Worm (Caenorhabditis elegans) whole organism, young adult: ENCODE measurements around the gene ZK105.11.

Experiments used
- C06A6.2 ChIP-seq: fragments of 200-800 bp; sonication (Bioruptor generic); conservative IDR thresholded peaks from 2 replicates; pipeline ENCODE4 v1.3.6; 2022; ENCODE audit warnings: missing genetic modification characterization, missing compliant biosample characterization
- D2030.7 ChIP-seq: fragments of 200-800 bp; sonication (Bioruptor generic); IDR thresholded peaks from 2 replicates; pipeline ENCODE4 v1.3.6; 2022; ENCODE audit warnings: missing genetic modification reagents, missing genetic modification characterization, missing compliant biosample characterization
- F37B4.10 ChIP-seq: fragments of 200-800 bp; sonication (Bioruptor generic); IDR thresholded peaks from 2 replicates; pipeline ENCODE4 v1.3.6; 2022; ENCODE audit warnings: missing genetic modification characterization, missing compliant biosample characterization
- F49E8.2 ChIP-seq: sonication (generic microtip); optimal IDR thresholded peaks from 3 replicates; lab custom pipeline; 2017; ENCODE audit warnings: missing genetic modification characterization, mild to moderate bottlenecking, missing compliant biosample characterization, antibody characterized with exemption, moderate library complexity; ENCODE audit not compliant: insufficient read depth
- F55B11.4 ChIP-seq: sonication (generic microtip); optimal IDR thresholded peaks from 2 replicates; lab custom pipeline; 2016; ENCODE audit warnings: missing compliant biosample characterization, missing genetic modification characterization, borderline replicate concordance; ENCODE audit not compliant: insufficient read depth
- F57A8.1 ChIP-seq: fragments of 200-800 bp; sonication (Bioruptor generic); optimal IDR thresholded peaks from 2 replicates; lab custom pipeline; 2018; ENCODE audit warnings: mild to moderate bottlenecking, missing genetic modification characterization, moderate library complexity, missing compliant biosample characterization
- T07F8.4 ChIP-seq: sonication (generic microtip); optimal IDR thresholded peaks from 2 replicates; lab custom pipeline; 2016; ENCODE audit warnings: mild to moderate bottlenecking, missing genetic modification characterization, moderate library complexity, missing compliant biosample characterization
- T26A5.8 ChIP-seq: sonication (generic microtip); optimal IDR thresholded peaks from 2 replicates; lab custom pipeline; 2016; ENCODE audit warnings: missing genetic modification characterization, missing compliant biosample characterization
- Y53G8AR.9 ChIP-seq: fragments of 200-800 bp; sonication (Bioruptor generic); conservative IDR thresholded peaks from 2 replicates; pipeline ENCODE4 v1.3.6; 2022; ENCODE audit warnings: missing genetic modification reagents, missing genetic modification characterization, missing compliant biosample characterization
- Y67H2A.10 ChIP-seq: fragments of 200-800 bp; sonication (Bioruptor generic); conservative IDR thresholded peaks from 2 replicates; pipeline ENCODE4 v1.3.6; 2022; ENCODE audit warnings: missing genetic modification reagents, missing genetic modification characterization, missing compliant biosample characterization
- Y79H2A.3 ChIP-seq: fragments of 200-800 bp; sonication (Bioruptor generic); conservative IDR thresholded peaks from 2 replicates; pipeline ENCODE4 v1.3.6; 2022; ENCODE audit warnings: missing genetic modification reagents, missing genetic modification characterization, missing compliant biosample characterization
- ZK185.1 ChIP-seq: sonication (generic microtip); optimal IDR thresholded peaks from 2 replicates; lab custom pipeline; 2016; ENCODE audit warnings: mild to moderate bottlenecking, missing genetic modification characterization, missing compliant biosample characterization; ENCODE audit not compliant: poor library complexity, severe bottlenecking
- ama-1 ChIP-seq, 3 experiments: fragments of 150-350 bp in 1 of 3; sonication (generic microtip) in 2 of 3; optimal IDR thresholded peaks; 2 replicates each; lab custom pipeline; 2014 to 2018; ENCODE audit warnings: missing biosample characterization in 2 of 3, missing genetic modification characterization in 2 of 3, missing genetic modification reagents in 2 of 3
- bed-2 ChIP-seq: fragments of 200-800 bp; sonication (Bioruptor generic); IDR thresholded peaks from 2 replicates; pipeline ENCODE4 v1.3.6; 2022; ENCODE audit warnings: missing genetic modification reagents, missing genetic modification characterization, missing compliant biosample characterization
- ccch-3 ChIP-seq: fragments of 200-800 bp; sonication (Bioruptor generic); optimal IDR thresholded peaks from 2 replicates; lab custom pipeline; 2018; ENCODE audit warnings: mild to moderate bottlenecking, missing genetic modification characterization, missing compliant biosample characterization
- cebp-1 ChIP-seq, 2 experiments: fragments of 200-800 bp in 1 of 2; sonication (Bioruptor generic) in 1 of 2; sonication (generic microtip) in 1 of 2; IDR thresholded peaks in 1 of 2; optimal IDR thresholded peaks in 1 of 2; 2 replicates each; pipeline versions ENCODE4 v1.3.6 to Lab custom; 2017 to 2022; ENCODE audit warnings: missing compliant biosample characterization in 2 of 2, missing genetic modification characterization in 2 of 2, mild to moderate bottlenecking in 1 of 2, missing genetic modification reagents in 1 of 2, moderate library complexity in 1 of 2
- cebp-2 ChIP-seq: fragments of 200-800 bp; sonication (Bioruptor generic); IDR thresholded peaks from 2 replicates; pipeline ENCODE4 v1.3.6; 2022; ENCODE audit warnings: missing genetic modification characterization, missing compliant biosample characterization
- ceh-100 ChIP-seq: fragments of 200-800 bp; sonication (Bioruptor generic); IDR thresholded peaks from 2 replicates; pipeline ENCODE4 v1.3.6; 2022; ENCODE audit warnings: missing genetic modification reagents, missing genetic modification characterization, missing compliant biosample characterization
- ceh-40 ChIP-seq: fragments of 200-800 bp; sonication (Bioruptor generic); IDR thresholded peaks from 2 replicates; pipeline ENCODE4 v1.3.6; 2022; ENCODE audit warnings: missing genetic modification characterization, missing compliant biosample characterization
- ceh-58 ChIP-seq: fragments of 200-800 bp; sonication (Bioruptor generic); IDR thresholded peaks from 2 replicates; pipeline ENCODE4 v1.3.6; 2022; ENCODE audit warnings: missing genetic modification characterization, missing compliant biosample characterization
- chd-7 ChIP-seq: sonication (generic microtip); optimal IDR thresholded peaks from 2 replicates; lab custom pipeline; 2016; ENCODE audit warnings: mild to moderate bottlenecking, missing genetic modification characterization, moderate library complexity, missing compliant biosample characterization
- die-1 ChIP-seq: sonication (generic microtip); optimal IDR thresholded peaks from 2 replicates; lab custom pipeline; 2016; ENCODE audit warnings: missing genotype, mild to moderate bottlenecking, missing genetic modification characterization, missing compliant biosample characterization
- dpff-1 ChIP-seq: sonication (generic microtip); optimal IDR thresholded peaks from 2 replicates; lab custom pipeline; 2017; ENCODE audit warnings: mild to moderate bottlenecking, missing genetic modification characterization, missing compliant biosample characterization
- egl-18 ChIP-seq: fragments of 200-800 bp; sonication (Bioruptor generic); IDR thresholded peaks from 2 replicates; pipeline ENCODE4 v1.3.6; 2022; ENCODE audit warnings: missing genetic modification reagents, missing genetic modification characterization, missing compliant biosample characterization
- egl-44 ChIP-seq: fragments of 200-800 bp; sonication (Bioruptor generic); IDR thresholded peaks from 2 replicates; pipeline ENCODE4 v1.3.6; 2022; ENCODE audit warnings: missing genetic modification reagents, missing genetic modification characterization, missing compliant biosample characterization
- ekl-4 ChIP-seq: fragments of 200-800 bp; sonication (Bioruptor generic); IDR thresholded peaks from 2 replicates; pipeline ENCODE4 v1.3.6; 2022; ENCODE audit warnings: missing genetic modification reagents, missing genetic modification characterization, missing compliant biosample characterization
- ets-4 ChIP-seq: fragments of 200-800 bp; sonication (Bioruptor generic); optimal IDR thresholded peaks from 2 replicates; lab custom pipeline; 2018; ENCODE audit warnings: mild to moderate bottlenecking, missing genetic modification characterization, missing compliant biosample characterization
- hmg-1.2 ChIP-seq: fragments of 200-800 bp; sonication (Bioruptor generic); IDR thresholded peaks from 2 replicates; pipeline ENCODE4 v1.3.6; 2022; ENCODE audit warnings: missing genetic modification reagents, missing genetic modification characterization, missing compliant biosample characterization
- lag-1 ChIP-seq: fragments of 200-800 bp; sonication (Bioruptor generic); IDR thresholded peaks from 2 replicates; pipeline ENCODE4 v1.3.6; 2022; ENCODE audit warnings: missing genetic modification reagents, missing genetic modification characterization, missing compliant biosample characterization
- let-526 ChIP-seq: fragments of 200-800 bp; sonication (Bioruptor generic); IDR thresholded peaks from 2 replicates; pipeline ENCODE4 v1.3.6; 2022; ENCODE audit warnings: missing genetic modification reagents, missing genetic modification characterization, missing compliant biosample characterization
- let-607 ChIP-seq, 2 experiments: fragments of 200-800 bp in 1 of 2; sonication (Bioruptor generic) in 1 of 2; sonication (generic microtip) in 1 of 2; optimal IDR thresholded peaks; 2 replicates each; lab custom pipeline; 2016 to 2018; ENCODE audit warnings: mild to moderate bottlenecking in 2 of 2, missing compliant biosample characterization in 2 of 2, missing genetic modification characterization in 2 of 2, moderate library complexity in 2 of 2, missing genotype in 1 of 2
- lin-35 ChIP-seq, 3 experiments: fragments of 150-350 bp in 2 of 3; sonication (generic microtip) in 1 of 3; optimal IDR thresholded peaks; 2 replicates each; lab custom pipeline; 2014 to 2018; ENCODE audit warnings: missing biosample characterization in 3 of 3, missing genetic modification characterization in 3 of 3, missing genetic modification reagents in 3 of 3
- lin-40 ChIP-seq: sonication (generic microtip); optimal IDR thresholded peaks from 2 replicates; lab custom pipeline; 2016; ENCODE audit warnings: missing genetic modification characterization, mild to moderate bottlenecking, missing compliant biosample characterization, missing genotype, missing genetic modification reagents
- madf-10 ChIP-seq: sonication (generic microtip); optimal IDR thresholded peaks from 2 replicates; lab custom pipeline; 2016; ENCODE audit warnings: mild to moderate bottlenecking, missing genetic modification characterization, missing compliant biosample characterization
- madf-6 ChIP-seq: fragments of 200-800 bp; sonication (Bioruptor generic); IDR thresholded peaks from 2 replicates; pipeline ENCODE4 v1.3.6; 2022; ENCODE audit warnings: missing genetic modification reagents, missing genetic modification characterization, missing compliant biosample characterization
- mcd-1 ChIP-seq: fragments of 200-800 bp; sonication (Bioruptor generic); IDR thresholded peaks from 2 replicates; pipeline ENCODE4 v1.3.6; 2022; ENCODE audit warnings: missing genetic modification reagents, missing genetic modification characterization, missing compliant biosample characterization
- mel-28 ChIP-seq: sonication (generic microtip); optimal IDR thresholded peaks from 2 replicates; lab custom pipeline; 2016; ENCODE audit warnings: borderline replicate concordance, mild to moderate bottlenecking, missing genetic modification characterization, missing compliant biosample characterization
- mes-4 ChIP-seq: sonication (generic microtip); optimal IDR thresholded peaks from 2 replicates; lab custom pipeline; 2016; ENCODE audit warnings: missing genotype, missing genetic modification characterization, missing compliant biosample characterization
- nfyb-1 ChIP-seq: fragments of 200-800 bp; sonication (Bioruptor generic); IDR thresholded peaks from 2 replicates; pipeline ENCODE4 v1.3.6; 2022; ENCODE audit warnings: missing genetic modification reagents, missing genetic modification characterization, missing compliant biosample characterization
- nhr-80 ChIP-seq: sonication (generic microtip); optimal IDR thresholded peaks from 2 replicates; lab custom pipeline; 2016; ENCODE audit warnings: missing genetic modification characterization, missing compliant biosample characterization
- sdz-38 ChIP-seq: sonication (generic microtip); optimal IDR thresholded peaks from 2 replicates; lab custom pipeline; 2016; ENCODE audit warnings: missing genotype, missing genetic modification characterization, missing compliant biosample characterization
- sptf-2 ChIP-seq: fragments of 200-800 bp; sonication (Bioruptor generic); optimal IDR thresholded peaks from 2 replicates; lab custom pipeline; 2018; ENCODE audit warnings: mild to moderate bottlenecking, missing genetic modification characterization, missing compliant biosample characterization
- ztf-3 ChIP-seq: fragments of 200-800 bp; sonication (Bioruptor generic); optimal IDR thresholded peaks from 2 replicates; lab custom pipeline; 2018; ENCODE audit warnings: mild to moderate bottlenecking, missing genetic modification characterization, missing compliant biosample characterization

ZK105.11 gene

DNA sequence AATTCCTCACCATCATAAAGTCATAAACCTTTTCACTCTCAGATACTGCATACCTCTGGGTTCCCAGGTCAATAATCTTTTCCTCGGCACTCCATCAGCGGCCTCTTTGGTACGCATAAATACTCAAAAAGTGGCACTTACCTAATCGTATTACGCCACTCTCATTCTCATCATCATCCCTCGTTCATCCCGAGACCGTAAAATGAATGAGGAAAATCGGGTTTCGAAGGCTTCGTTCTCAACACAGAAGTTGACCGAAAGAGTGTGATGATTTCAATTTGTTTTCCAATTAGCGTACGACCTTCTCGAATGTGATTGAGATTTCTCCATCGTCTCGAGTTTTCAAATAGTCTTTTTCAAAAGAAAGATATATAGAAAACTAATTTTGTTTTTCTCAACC is 31.5 kb upstream of the ZK105.11 start:
- no peak for TF ChIP-seq ceh-58 (GFP tag; lab: Robert Waterston, UW)
- TF ChIP-seq madf-10 (tag; lab: Kevin White, UChicago), result no peak
- TF ChIP-seq ZK185.1 (tag; lab: Kevin White, UChicago), result no peak
- TF ChIP-seq die-1 (tag; lab: Kevin White, UChicago), result no peak
- no peak for TF ChIP-seq F37B4.10
- TF ChIP-seq ztf-3, result no peak
- no peak for TF ChIP-seq nhr-80 (tag; lab: Kevin White, UChicago)
- no peak for TF ChIP-seq egl-44 (GFP tag; lab: Robert Waterston, UW)
- TF ChIP-seq madf-6 (GFP tag; lab: Robert Waterston, UW), result no peak
- no peak for TF ChIP-seq bed-2 (GFP tag; lab: Robert Waterston, UW)
- no peak for TF ChIP-seq ekl-4 (GFP tag; lab: Robert Waterston, UW)
- no peak for TF ChIP-seq ceh-100 (GFP tag; lab: Robert Waterston, UW)
- TF ChIP-seq ets-4 (GFP tag; lab: Kevin White, UChicago), result no peak
- no peak for TF ChIP-seq lin-35 (GFP tag; optimal IDR thresholded peaks at IDR 0.05; lab: Kevin White, UChicago)
- TF ChIP-seq Y67H2A.10 (GFP tag; lab: Robert Waterston, UW), result no peak
- no peak for TF ChIP-seq D2030.7 (GFP tag; lab: Robert Waterston, UW)
- TF ChIP-seq F55B11.4 (tag; lab: Kevin White, UChicago), result no peak
- no peak for TF ChIP-seq mel-28 (tag; lab: Kevin White, UChicago)
- TF ChIP-seq dpff-1 (tag; lab: Kevin White, UChicago), result no peak
- TF ChIP-seq sptf-2, result no peak

DNA sequence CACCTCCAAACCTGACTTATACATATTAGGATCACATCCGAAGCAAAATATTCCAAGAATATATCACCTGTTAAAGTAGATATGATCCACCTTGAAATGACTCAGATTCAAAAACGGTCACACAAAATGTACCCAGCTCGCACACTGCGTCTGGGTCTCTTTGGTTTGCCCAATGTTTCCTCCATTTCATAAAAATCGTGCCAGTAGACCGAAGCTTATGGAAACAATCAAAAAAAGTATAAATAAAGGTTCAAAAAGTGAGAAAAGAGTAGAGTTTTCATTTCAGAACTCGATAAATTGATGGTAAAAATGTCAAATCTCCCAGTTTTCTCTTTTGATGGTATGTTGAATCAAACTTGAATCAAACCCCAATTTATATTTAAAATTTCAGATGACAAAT is 29.3 kb upstream of the ZK105.11 start, which contains the start of gene srr-9:
Gene srr-9 (plus strand): TSS at position 301 of the 400 bp plus-strand sequence.
- TF ChIP-seq sdz-38 (no peak), madf-10 (tag; lab: Kevin White, UChicago) (no peak), hmg-1.2 (GFP tag; lab: Robert Waterston, UW) (0 out of 2 replicates have a peak, but pooled peaks have one; percentile 10), chd-7 (tag; lab: Kevin White, UChicago) (no peak), nhr-80 (tag; lab: Kevin White, UChicago) (no peak)

DNA sequence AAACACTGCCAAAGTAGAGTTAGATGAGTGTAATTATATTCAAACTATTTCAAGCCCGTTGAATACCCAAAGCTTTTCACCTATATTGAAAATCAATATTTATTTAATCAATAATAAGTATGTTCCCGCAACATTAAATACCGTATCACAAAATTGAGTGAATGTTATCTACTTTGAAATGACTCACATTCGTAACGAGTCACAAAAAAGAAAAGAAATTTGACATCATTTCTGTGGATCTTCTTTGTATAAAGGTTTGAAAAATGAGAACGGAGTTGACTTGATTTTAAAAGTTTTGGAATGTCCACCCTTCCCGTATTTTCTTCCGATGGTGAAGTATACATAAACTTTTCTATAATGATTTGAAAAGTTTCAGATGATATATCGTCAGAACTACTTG is 26.9 kb upstream of the ZK105.11 start, which contains the start of gene srr-10:
Gene srr-10 (plus strand): TSS at position 301 of the 400 bp plus-strand sequence.
- no peak for TF ChIP-seq ZK185.1 (tag; lab: Kevin White, UChicago)
- TF ChIP-seq cebp-2, result no peak
- TF ChIP-seq let-526 (GFP tag; lab: Robert Waterston, UW), result no peak
- TF ChIP-seq Y53G8AR.9 (GFP tag; lab: Robert Waterston, UW), result no peak

DNA sequence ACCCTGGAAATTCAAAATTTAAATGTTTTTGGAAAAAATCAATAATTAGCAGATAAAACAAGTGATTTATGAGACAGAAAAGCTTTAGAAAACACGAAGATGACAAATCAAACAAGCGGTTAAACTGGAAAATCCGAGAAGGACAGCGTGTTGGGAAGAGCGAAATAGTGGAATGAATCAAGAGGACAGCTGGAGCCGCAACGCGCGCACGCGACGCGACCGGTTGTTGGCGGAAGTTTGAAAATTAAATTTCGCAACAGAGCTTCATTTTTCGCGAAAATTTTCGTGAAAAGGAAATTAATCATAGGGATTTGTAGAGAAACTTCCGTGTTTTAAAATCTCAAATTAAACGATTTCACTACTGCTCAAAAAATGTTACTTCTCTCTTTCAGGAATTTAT is 26.5 kb upstream of the ZK105.11 start, which contains the start of gene clic-1:
Gene clic-1 (minus strand): TSS at position 3 of the 400 bp plus-strand sequence.
- TF ChIP-seq lag-1 (GFP tag; lab: Robert Waterston, UW) (no peak), Y79H2A.3 (GFP tag; lab: Robert Waterston, UW) (no peak), ccch-3 (GFP tag; lab: Kevin White, UChicago) (no peak), egl-18 (GFP tag; lab: Robert Waterston, UW) (no peak), C06A6.2 (GFP tag; lab: Robert Waterston, UW) (no peak), F57A8.1 (no peak), T07F8.4 (no peak), cebp-1 (GFP tag; IDR thresholded peaks at IDR 0.05; lab: Robert Waterston, UW) (peak; percentile 69), cebp-1 (tag; optimal IDR thresholded peaks at IDR 0.05; lab: Kevin White, UChicago) (peak; percentile 94), lin-40 (tag; lab: Kevin White, UChicago) (no peak), ama-1 (optimal IDR thresholded peaks at IDR 0.05; lab: Kevin White, UChicago) (no peak), ama-1 (GFP tag; optimal IDR thresholded peaks at IDR 0.05; lab: Kevin White, UChicago) (no peak), T26A5.8 (tag; lab: Kevin White, UChicago) (no peak), die-1 (tag; lab: Kevin White, UChicago) (no peak), ceh-40 (GFP tag; lab: Robert Waterston, UW) (no peak), nfyb-1 (GFP tag; lab: Robert Waterston, UW) (no peak), let-607 (tag; optimal IDR thresholded peaks at IDR 0.05; lab: Kevin White, UChicago) (peak; percentile 79 to 82), ceh-58 (GFP tag; lab: Robert Waterston, UW) (no peak), mes-4 (tag; lab: Kevin White, UChicago) (no peak), mcd-1 (0 out of 2 replicates have a peak, but pooled peaks have one; percentile 32), F49E8.2 (tag; lab: Kevin White, UChicago) (no peak)
